Fruit fly (Drosophila melanogaster): ENCODE measurements around the gene CG14410.

The CG14410 gene

dm6 chrX:14841893-14842505 is 5.5 kb downstream of the CG14410 start:
- no peak for TF ChIP-seq CG17806 (tag; optimal IDR thresholded peaks at IDR 0.05)
- TF ChIP-seq EcR (GFP tag; optimal IDR thresholded peaks at IDR 0.05): peak; percentile 72

DNA sequence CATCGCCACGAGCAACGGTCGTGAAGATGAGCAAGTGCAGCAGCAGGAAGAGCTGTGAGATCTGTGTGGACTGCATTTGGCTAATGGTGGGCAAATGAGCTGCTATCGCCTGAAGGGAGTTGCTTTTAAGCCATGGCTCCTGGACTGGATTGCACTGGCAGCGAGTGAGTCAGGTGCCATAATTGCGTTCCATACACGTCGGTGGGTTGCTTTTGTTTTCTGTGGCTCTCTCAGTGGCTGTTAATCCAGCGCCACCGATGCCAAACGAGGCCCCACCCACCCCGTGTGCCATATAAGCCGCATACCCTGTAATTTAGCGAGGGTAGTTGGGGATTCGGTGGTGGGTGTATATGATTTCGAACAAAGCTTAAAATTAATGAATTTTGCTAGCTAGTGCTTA is 8.1 kb downstream of the CG14410 start, which contains the start of gene CG12539:
Gene CG12539, minus strand, starts transcription at position 101 of the 400 bp plus-strand sequence.
- no peak for TF ChIP-seq CG17806 (tag; optimal IDR thresholded peaks at IDR 0.05)
- TF ChIP-seq Pif1B (GFP tag; optimal IDR thresholded peaks at IDR 0.05): no peak

DNA sequence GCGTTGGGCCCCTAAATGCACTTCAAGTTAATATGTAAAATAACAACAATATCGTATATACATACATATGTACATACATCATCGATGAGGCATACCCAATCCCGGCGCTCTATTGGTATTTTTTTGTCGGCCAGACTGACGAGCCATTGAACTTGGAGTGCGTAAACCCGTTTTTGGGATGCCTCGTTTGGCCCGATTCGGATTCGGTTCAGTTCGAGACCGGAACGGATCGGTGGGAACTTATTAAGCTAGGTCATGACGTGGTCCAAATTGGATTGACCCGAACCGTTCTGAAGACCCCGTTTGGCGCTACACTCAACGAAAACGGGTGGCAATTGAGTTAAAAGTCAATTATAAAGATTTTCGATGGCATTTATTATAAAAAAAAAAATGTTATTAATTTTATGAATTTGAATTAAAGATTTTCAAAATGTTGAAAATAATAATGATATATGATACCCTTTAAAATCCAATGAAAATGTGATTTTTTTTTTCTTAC is 9.6 kb downstream of the CG14410 start:
- TF ChIP-seq CG32121 (GFP tag; IDR thresholded peaks at IDR 0.05) (no peak), EcR (GFP tag; optimal IDR thresholded peaks at IDR 0.05) (peak; percentile 90), CG15710 (tag; optimal IDR thresholded peaks at IDR 0.05) (no peak), CG14655 (GFP tag; optimal IDR thresholded peaks at IDR 0.05) (peak; percentile 15), Snoo (tag; optimal IDR thresholded peaks at IDR 0.05) (peak; percentile 23)

DNA sequence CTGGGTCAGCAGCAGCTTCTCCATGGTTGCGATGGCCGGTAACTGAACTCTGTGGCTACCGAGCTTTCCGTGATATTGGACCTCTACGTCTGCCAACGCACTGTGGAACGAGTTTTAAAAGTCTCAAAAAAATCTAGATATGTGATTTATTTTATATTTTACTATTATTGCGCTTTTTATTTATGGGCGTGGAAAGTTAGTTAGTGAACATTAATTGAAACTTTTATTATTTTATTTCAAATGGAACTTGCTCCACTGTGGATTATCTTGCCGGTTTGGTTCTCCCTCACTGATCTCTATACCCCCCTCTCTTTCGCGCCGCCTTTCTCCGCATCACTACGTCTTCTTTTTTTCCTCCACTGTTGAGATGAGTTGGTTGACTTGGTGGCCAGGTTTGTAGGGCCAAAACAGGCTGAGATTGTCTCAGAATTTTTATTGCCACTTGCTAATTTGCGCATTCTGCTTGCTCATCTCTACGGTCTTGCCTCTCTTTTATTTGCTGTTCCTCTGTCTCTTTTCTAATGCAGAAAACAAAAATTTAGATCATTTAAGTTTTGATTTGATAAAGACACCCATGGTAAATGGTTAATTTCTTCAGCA is 12.3 kb downstream of the CG14410 start, which contains the start of gene CG9522:
Gene CG9522, minus strand, starts transcription at position 54 of the 600 bp plus-strand sequence.
- TF ChIP-seq CG8301 (tag; optimal IDR thresholded peaks at IDR 0.05): peak; percentile 91
- TF ChIP-seq EcR (GFP tag; optimal IDR thresholded peaks at IDR 0.05): peak; percentile 77
- TF ChIP-seq CG4496 (GFP tag; IDR thresholded peaks at IDR 0.05): peak; percentile 90
- peak; percentile 90 for TF ChIP-seq Ets98B (GFP tag; IDR thresholded peaks at IDR 0.05)
- TF ChIP-seq CG34367 (tag; optimal IDR thresholded peaks at IDR 0.05): peak; percentile 80
- peak; percentile 67 for TF ChIP-seq gl (tag; optimal IDR thresholded peaks at IDR 0.05)
- TF ChIP-seq CG9948 (tag; optimal IDR thresholded peaks at IDR 0.05): peak; percentile 84
- no peak for TF ChIP-seq rn (GFP tag; IDR thresholded peaks at IDR 0.05)
- TF ChIP-seq CG17806 (tag; optimal IDR thresholded peaks at IDR 0.05): peak; percentile 82
- TF ChIP-seq CG15710 (tag; optimal IDR thresholded peaks at IDR 0.05): peak; percentile 84
- TF ChIP-seq Snoo (tag; optimal IDR thresholded peaks at IDR 0.05): peak; percentile 57
- TF ChIP-seq fd96Ca (GFP tag; IDR thresholded peaks at IDR 0.05): peak; percentile 64
- peak; percentile 93 for TF ChIP-seq CG14655 (GFP tag; optimal IDR thresholded peaks at IDR 0.05)
- peak; percentile 83 for TF ChIP-seq CG8159 (tag; optimal IDR thresholded peaks at IDR 0.05)
- TF ChIP-seq CG10348 (GFP tag; IDR thresholded peaks at IDR 0.05): no peak
- peak; percentile 73 for TF ChIP-seq CG13204 (GFP tag; optimal IDR thresholded peaks at IDR 0.05)
- peak; percentile 86 for TF ChIP-seq CG12605 (GFP tag; IDR thresholded peaks at IDR 0.05)
- TF ChIP-seq CG32121 (GFP tag; IDR thresholded peaks at IDR 0.05): peak; percentile 72
- TF ChIP-seq D1 (tag; optimal IDR thresholded peaks at IDR 0.05): peak; percentile 38
- peak; percentile 88 for TF ChIP-seq Pif1A (GFP tag; optimal IDR thresholded peaks at IDR 0.05)
- peak; percentile 88 for TF ChIP-seq Pif1B (GFP tag; optimal IDR thresholded peaks at IDR 0.05)

DNA sequence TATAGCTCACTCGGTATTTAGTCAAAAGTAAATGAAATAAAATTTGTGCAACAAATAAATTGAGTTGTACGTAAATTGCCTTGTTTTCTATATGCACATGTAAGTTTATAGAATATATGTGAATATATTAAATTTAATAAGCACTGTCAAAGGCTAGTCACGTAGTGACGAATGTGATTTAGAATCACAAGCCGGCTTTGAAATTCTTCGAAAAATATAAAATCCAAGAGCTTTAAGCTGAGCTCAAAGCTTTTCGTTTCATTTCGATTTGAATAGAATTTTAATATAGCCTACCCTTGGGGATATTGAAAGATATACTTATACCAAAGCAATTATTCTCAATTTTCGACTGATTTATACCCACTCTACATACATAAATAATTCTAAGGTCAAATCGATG is 13.5 kb downstream of the CG14410 start:
- TF ChIP-seq EcR (GFP tag; optimal IDR thresholded peaks at IDR 0.05) (no peak), CG4496 (GFP tag; IDR thresholded peaks at IDR 0.05) (no peak)

dm6 chrX:14853153-14853672 is 16.7 kb downstream of the CG14410 start, which contains the start of gene CG9521:
Gene CG9521 (minus strand): TSS chrX:14853269.
- TF ChIP-seq EcR (GFP tag; optimal IDR thresholded peaks at IDR 0.05): no peak
- no peak for TF ChIP-seq gl (tag; optimal IDR thresholded peaks at IDR 0.05)
- TF ChIP-seq fd96Ca (GFP tag; IDR thresholded peaks at IDR 0.05): no peak
- TF ChIP-seq rn (GFP tag; IDR thresholded peaks at IDR 0.05): no peak
- no peak for TF ChIP-seq CG34367 (tag; optimal IDR thresholded peaks at IDR 0.05)
- TF ChIP-seq D1 (tag; optimal IDR thresholded peaks at IDR 0.05): no peak
- TF ChIP-seq CG8159 (tag; optimal IDR thresholded peaks at IDR 0.05): no peak
- TF ChIP-seq CG15710 (tag; optimal IDR thresholded peaks at IDR 0.05): no peak
- TF ChIP-seq CG8301 (tag; optimal IDR thresholded peaks at IDR 0.05): no peak
- TF ChIP-seq CG13204 (GFP tag; optimal IDR thresholded peaks at IDR 0.05): no peak
- no peak for TF ChIP-seq CG12605 (GFP tag; IDR thresholded peaks at IDR 0.05)
- TF ChIP-seq CG10348 (GFP tag; IDR thresholded peaks at IDR 0.05): no peak
- TF ChIP-seq CG4496 (GFP tag; IDR thresholded peaks at IDR 0.05): no peak
- no peak for TF ChIP-seq CG9948 (tag; optimal IDR thresholded peaks at IDR 0.05)
- TF ChIP-seq CG32121 (GFP tag; IDR thresholded peaks at IDR 0.05): no peak
- no peak for TF ChIP-seq Pif1A (GFP tag; optimal IDR thresholded peaks at IDR 0.05)
- TF ChIP-seq Ets98B (GFP tag; IDR thresholded peaks at IDR 0.05): no peak

DNA sequence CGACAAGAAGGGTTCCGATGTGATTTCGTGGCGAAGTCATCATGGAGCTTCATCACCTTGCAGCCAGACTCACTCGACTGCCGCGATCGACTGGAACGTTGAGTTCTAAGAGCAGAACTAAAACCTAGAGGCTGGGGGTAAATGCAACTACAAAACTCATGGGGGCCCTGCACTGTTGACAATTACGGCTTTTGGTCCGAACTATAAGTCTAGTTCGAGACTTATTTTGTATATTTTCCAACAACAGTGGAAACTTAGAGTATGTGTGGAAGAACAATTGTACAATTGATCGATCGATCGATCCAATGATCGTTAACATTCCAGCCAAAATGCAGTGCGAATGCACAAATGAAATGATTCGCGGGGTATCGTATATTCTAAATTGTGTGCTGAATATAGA is 19.7 kb downstream of the CG14410 start, which contains the start of gene CG9519:
Gene CG9519, minus strand, starts transcription at position 101 of the 400 bp plus-strand sequence.
- TF ChIP-seq EcR (GFP tag; optimal IDR thresholded peaks at IDR 0.05): no peak
- no peak for TF ChIP-seq Pif1A (GFP tag; optimal IDR thresholded peaks at IDR 0.05)
- TF ChIP-seq CG8301 (tag; optimal IDR thresholded peaks at IDR 0.05): no peak
- no peak for TF ChIP-seq fd96Ca (GFP tag; IDR thresholded peaks at IDR 0.05)
- no peak for TF ChIP-seq CG15710 (tag; optimal IDR thresholded peaks at IDR 0.05)
- TF ChIP-seq CG10348 (GFP tag; IDR thresholded peaks at IDR 0.05): no peak
- no peak for TF ChIP-seq rn (GFP tag; IDR thresholded peaks at IDR 0.05)
- TF ChIP-seq CG32121 (GFP tag; IDR thresholded peaks at IDR 0.05): no peak
- TF ChIP-seq CG34367 (tag; optimal IDR thresholded peaks at IDR 0.05): no peak
